Fruit fly (Drosophila melanogaster) whole organism, wandering third instar larva: ENCODE data around the gene CG7333.

Source experiments
- Dfd ChIP-seq: fragments of >200 bp; optimal IDR thresholded peaks from 2 replicates; lab custom pipeline; 2017; ENCODE audit warnings: missing biosample characterization, missing genetic modification characterization
- Dif ChIP-seq: fragments of 200-275, 200-300 bp; sonication (Bioruptor generic); optimal IDR thresholded peaks from 2 replicates; lab custom pipeline; 2018; ENCODE audit warnings: missing biosample characterization, missing genetic modification characterization; ENCODE audit not compliant: partially characterized antibody
- Hr78 ChIP-seq: fragments of >200 bp; optimal IDR thresholded peaks from 2 replicates; lab custom pipeline; 2017; ENCODE audit warnings: missing biosample characterization, missing genetic modification characterization
- Myc ChIP-seq: fragments of >200 bp; optimal IDR thresholded peaks from 2 replicates; lab custom pipeline; 2017
- br ChIP-seq: fragments of 200-800 bp; sonication (Bioruptor generic); optimal IDR thresholded peaks from 2 replicates; lab custom pipeline; 2016; ENCODE audit warnings: missing biosample characterization, missing genetic modification characterization
- dsf ChIP-seq: sonication (Bioruptor generic); optimal IDR thresholded peaks from 2 replicates; lab custom pipeline; 2016; ENCODE audit warnings: missing biosample characterization, missing genetic modification characterization, borderline replicate concordance
- foxo ChIP-seq, 2 experiments: fragments of 200-800 bp; sonication (Bioruptor generic); optimal IDR thresholded peaks; 2 replicates in 1 of 2; 3 replicates in 1 of 2; lab custom pipeline; 2016 to 2017; ENCODE audit warnings: missing biosample characterization in 2 of 2, missing genetic modification characterization in 2 of 2
- h ChIP-seq: fragments of 200-800 bp; sonication (Bioruptor generic); optimal IDR thresholded peaks from 3 replicates; lab custom pipeline; 2016; ENCODE audit warnings: missing biosample characterization, mild to moderate bottlenecking, missing genetic modification characterization
- pan ChIP-seq: fragments of >200 bp; optimal IDR thresholded peaks from 2 replicates; lab custom pipeline; 2017
- psq ChIP-seq: fragments of 200-800 bp; sonication (Bioruptor generic); optimal IDR thresholded peaks from 3 replicates; lab custom pipeline; 2017; ENCODE audit warnings: missing biosample characterization, mild to moderate bottlenecking, missing genetic modification characterization, moderate library complexity
- usp ChIP-seq: fragments of >200 bp; optimal IDR thresholded peaks from 2 replicates; lab custom pipeline; 2017; ENCODE audit warnings: missing biosample characterization, missing genetic modification characterization
- woc ChIP-seq: sonication (Bioruptor generic); optimal IDR thresholded peaks from 2 replicates; lab custom pipeline; 2016; ENCODE audit warnings: missing biosample characterization, mild to moderate bottlenecking, missing genetic modification characterization

DNA sequence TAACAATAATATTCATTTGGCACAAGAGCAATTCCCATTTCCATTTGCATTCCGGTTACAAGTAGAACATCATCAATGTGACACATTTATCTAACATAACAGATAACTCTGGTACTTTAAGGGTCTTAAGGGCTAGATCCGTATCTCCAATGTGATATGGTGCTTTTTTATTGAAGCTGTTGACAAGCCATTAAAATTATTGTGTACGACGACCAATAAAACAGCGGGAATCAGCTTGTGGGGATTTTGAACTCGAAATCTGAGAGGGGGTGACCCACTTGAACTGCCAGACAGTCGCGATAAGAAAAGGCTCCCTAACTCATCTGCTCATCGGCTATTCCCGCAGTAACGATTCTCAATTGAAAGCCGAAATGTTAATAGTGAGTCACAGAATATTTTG is 29.2 kb upstream of the CG7333 start:
- TF ChIP-seq Hr78 (GFP tag; lab: Kevin White, UChicago) = no peak
- no peak for TF ChIP-seq foxo (GFP tag; optimal IDR thresholded peaks at IDR 0.05; lab: Kevin White, UChicago)
- TF ChIP-seq usp = no peak
- peak; percentile 1 for TF ChIP-seq br
- TF ChIP-seq h = no peak
- no peak for TF ChIP-seq woc (GFP tag; lab: Kevin White, UChicago)
- TF ChIP-seq dsf = no peak
- no peak for TF ChIP-seq pan
- no peak for TF ChIP-seq Myc (lab: Kevin White, UChicago)
- no peak for TF ChIP-seq Dfd (GFP tag; lab: Kevin White, UChicago)
- TF ChIP-seq psq (GFP tag; lab: Kevin White, UChicago) = no peak
- no peak for TF ChIP-seq Dif
